Fruit fly (Drosophila melanogaster) whole organism: Measurements from ENCODE around the gene yellow-k.

Experiments used
- CG8478 ChIP-seq: fragments of >200 bp; optimal IDR thresholded peaks from 2 replicates; lab custom pipeline; 2018; ENCODE audit warnings: inconsistent platforms
- psq ChIP-seq: fragments of >200 bp; optimal IDR thresholded peaks from 2 replicates; lab custom pipeline; 2017

dm6 chr3L:15532368-15533030 is 12.1 kb downstream of the yellow-k start:
- TF ChIP-seq psq (lab: Kevin White, UChicago): no peak
- TF ChIP-seq CG8478: no peak
